Fruit fly (Drosophila melanogaster): Measurements from ENCODE around the gene CG11350.

The CG11350 gene

DNA sequence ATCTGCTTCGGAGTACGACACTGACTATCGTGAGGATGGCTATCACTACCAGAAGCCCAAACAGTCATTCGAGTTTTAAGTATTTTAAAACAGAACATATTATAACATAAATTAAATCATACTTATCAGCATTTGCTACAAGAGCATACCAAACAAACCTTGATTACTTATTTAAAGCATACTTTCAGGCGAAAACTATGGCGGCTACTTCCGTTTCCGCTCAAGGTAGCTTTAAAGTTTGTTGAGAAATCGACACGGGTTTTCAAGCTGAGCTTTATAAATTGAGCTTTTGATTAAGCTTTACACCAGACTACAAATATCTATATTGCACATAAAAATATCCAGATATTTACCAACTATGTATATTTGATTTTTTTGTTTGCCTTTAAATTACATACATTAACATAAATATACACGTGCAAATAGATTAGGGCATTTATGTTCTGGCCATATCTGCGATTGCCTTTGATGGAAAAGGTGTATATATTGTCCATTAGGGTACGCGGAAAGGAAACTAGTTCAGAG is 7.6 kb upstream of the CG11350 start:
- TF ChIP-seq CTCF (optimal IDR thresholded peaks at IDR 0.05) (no peak), CG8478 (optimal IDR thresholded peaks at IDR 0.05) (no peak)

dm6 chr3L:4475704-4476103 is 6.9 kb upstream of the CG11350 start:
- TF ChIP-seq CTCF (optimal IDR thresholded peaks at IDR 0.05), result no peak
- TF ChIP-seq CG8478 (optimal IDR thresholded peaks at IDR 0.05), result no peak

DNA sequence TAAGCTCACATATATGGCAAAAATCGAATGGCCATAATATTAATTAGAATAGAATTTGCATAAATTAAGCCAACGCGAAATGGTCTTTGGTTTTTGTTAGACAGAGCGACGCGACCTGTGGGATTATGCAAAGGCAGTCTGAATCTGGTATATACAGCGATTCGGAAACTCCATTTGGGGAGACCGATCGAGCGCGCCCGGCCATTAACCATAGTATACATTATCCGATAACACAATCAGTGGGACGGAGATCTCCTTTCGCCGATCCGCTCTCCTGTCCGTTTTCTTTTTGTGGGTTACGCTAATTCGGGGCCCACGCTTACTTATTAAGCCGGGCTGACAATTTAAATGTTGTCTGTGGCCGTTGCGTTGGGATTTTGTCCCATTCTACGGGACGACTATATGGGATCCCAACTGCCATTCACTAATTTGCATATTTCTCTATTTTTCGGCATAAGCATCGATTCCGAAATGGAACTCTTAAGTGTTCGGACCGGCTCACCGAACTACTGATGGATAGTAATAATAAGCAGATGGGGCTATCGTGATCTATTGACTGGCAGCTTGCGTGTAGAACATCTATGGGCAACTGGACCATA is 4.9 kb upstream of the CG11350 start:
- TF ChIP-seq CTCF (optimal IDR thresholded peaks at IDR 0.05) (no peak), CG8478 (optimal IDR thresholded peaks at IDR 0.05) (no peak)

DNA sequence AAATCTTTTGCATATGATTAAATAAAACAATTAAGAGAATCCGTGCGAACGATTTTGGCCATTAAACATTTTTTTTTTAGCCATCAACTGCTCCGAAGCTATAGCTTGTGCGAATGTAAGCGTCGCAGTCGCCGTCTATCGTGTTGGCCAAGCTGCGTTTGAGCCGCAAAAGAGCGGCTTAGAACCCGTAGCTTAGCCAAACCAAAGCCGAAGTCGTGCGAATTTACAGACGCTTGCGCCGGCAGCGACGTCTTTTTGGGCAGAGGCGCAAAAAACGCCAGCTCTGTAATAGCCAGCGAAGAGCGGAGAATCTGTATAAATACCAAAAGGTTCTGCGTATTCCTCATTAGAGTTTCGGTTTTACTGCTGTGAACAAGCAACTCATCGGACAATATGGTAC is 2.7 kb upstream of the CG11350 start, which contains the start of gene CG7465:
Gene CG7465 (plus strand): TSS at position 346 of the 400 bp plus-strand sequence.
- TF ChIP-seq CTCF (optimal IDR thresholded peaks at IDR 0.05), result no peak
- TF ChIP-seq CG8478 (optimal IDR thresholded peaks at IDR 0.05), result no peak

DNA sequence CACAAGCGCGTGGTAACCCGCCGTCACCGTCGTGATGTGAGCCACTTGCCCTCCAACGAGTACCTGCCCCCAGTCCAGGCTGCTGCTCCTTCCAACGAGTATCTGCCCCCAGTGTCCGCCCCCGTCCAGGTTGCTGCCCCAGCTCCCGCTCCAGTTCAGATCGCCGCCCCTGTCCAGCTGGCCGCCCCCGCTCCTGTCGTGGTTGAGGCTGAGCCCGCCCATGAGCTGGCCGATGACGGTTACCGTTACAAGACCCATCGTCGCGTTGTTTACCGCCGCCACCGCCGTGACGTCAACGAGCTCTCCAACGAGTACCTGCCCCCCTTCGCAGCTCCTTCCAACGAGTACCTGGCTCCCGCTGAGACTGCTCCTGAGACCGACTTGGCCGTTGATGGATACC is 1.8 kb upstream of the CG11350 start:
- TF ChIP-seq CG8478 (optimal IDR thresholded peaks at IDR 0.05), result no peak
- TF ChIP-seq CTCF (optimal IDR thresholded peaks at IDR 0.05), result no peak

DNA sequence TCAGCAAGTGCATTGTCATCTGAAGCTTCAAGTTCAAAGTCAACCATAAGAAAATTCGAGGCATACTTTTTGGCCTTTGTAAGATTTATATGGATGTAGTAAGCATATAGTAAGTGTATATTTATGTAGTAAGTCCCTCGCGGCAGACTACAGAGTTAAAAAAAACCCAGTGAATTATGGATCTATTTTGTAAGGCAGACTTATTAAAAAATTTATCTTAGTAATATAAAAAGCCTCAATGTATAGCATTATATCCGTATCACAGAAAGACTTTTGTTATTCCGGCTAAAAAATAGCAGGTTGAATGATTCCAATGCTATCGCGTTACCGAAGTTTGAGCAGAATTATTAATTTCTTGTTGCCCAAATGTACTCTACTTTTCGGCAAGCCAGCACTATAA is 2.0 kb downstream of the CG11350 start:
- TF ChIP-seq CTCF (optimal IDR thresholded peaks at IDR 0.05) (no peak), CG8478 (optimal IDR thresholded peaks at IDR 0.05) (no peak)

dm6 chr3L:4489490-4489889 is 6.9 kb downstream of the CG11350 start:
- TF ChIP-seq CTCF (optimal IDR thresholded peaks at IDR 0.05) (no peak), CG8478 (optimal IDR thresholded peaks at IDR 0.05) (no peak)

- TF ChIP-seq CTCF (optimal IDR thresholded peaks at IDR 0.05) (no peak), CG8478 (optimal IDR thresholded peaks at IDR 0.05) (no peak)
These were observed 8.2 kb downstream of the CG11350 start, which contains the start of gene CG13722 for dm6 chr3L:4490702-4491243. Gene CG13722 (minus strand): TSS chr3L:4490963.

dm6 chr3L:4493609-4494008 is 11.0 kb downstream of the CG11350 start:
- TF ChIP-seq CG8478 (optimal IDR thresholded peaks at IDR 0.05), result no peak

DNA sequence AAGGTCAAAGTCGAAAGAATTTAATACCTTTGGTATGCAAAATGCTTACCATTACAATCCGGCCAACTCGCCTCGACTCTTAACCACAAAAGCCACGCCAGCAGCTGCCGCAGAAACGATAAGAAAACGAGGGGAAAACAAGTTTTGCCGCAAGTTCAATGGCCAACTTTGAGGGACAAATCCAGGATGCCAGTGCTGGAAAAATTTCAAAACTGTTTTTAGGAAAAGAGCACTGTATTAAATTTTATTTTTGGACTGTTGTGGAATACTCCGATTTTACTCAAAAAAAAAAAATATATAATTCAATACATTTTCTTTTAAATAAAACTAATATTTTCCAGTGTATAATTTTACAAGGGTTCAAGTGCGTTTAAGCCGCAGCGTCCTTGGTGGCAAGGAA is 12.0 kb downstream of the CG11350 start:
- TF ChIP-seq CTCF (optimal IDR thresholded peaks at IDR 0.05) (no peak), CG8478 (optimal IDR thresholded peaks at IDR 0.05) (no peak)

- TF ChIP-seq CG8478 (optimal IDR thresholded peaks at IDR 0.05) (no peak), CTCF (optimal IDR thresholded peaks at IDR 0.05) (no peak)
These were observed 15.1 kb downstream of the CG11350 start, which contains the start of gene CG13721 for dm6 chr3L:4497677-4498076. Gene CG13721 (minus strand): TSS chr3L:4497777.

dm6 chr3L:4500400-4500799 is 17.8 kb downstream of the CG11350 start, which contains the start of gene CG13720:
Gene CG13720 (minus strand): TSS chr3L:4500500.
- no peak for TF ChIP-seq CTCF (optimal IDR thresholded peaks at IDR 0.05)
- no peak for TF ChIP-seq CG8478 (optimal IDR thresholded peaks at IDR 0.05)

- TF ChIP-seq CG8478 (optimal IDR thresholded peaks at IDR 0.05) (no peak), CTCF (optimal IDR thresholded peaks at IDR 0.05) (no peak)
These were observed 18.8 kb downstream of the CG11350 start for dm6 chr3L:4501406-4501805.

dm6 chr3L:4507846-4508245 is 25.2 kb downstream of the CG11350 start:
- TF ChIP-seq CG8478 (optimal IDR thresholded peaks at IDR 0.05) (no peak), CTCF (optimal IDR thresholded peaks at IDR 0.05) (no peak)

DNA sequence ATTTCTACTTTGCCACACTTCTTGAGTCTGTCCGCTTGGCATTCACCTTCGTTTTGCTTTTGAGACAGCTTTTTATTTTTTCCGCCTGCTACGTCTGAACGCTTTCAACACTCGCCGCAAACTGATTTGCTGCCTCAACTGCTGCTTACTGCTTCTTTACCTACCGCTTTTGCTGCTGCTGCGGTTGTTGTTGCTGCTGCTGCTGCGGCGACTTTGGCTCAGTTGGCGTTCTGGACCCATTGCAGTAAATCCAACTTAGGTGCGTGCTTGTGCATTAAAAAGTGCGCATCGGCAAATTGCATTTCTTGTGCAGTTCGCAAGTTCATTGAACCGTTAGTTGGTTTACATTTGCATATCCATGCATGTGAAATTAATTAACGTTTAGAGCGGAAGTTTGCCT is 25.7 kb downstream of the CG11350 start, which contains the start of gene NT1:
Gene NT1 (minus strand): TSS at position 127 of the 400 bp plus-strand sequence.
- TF ChIP-seq CTCF (optimal IDR thresholded peaks at IDR 0.05), result no peak
- no peak for TF ChIP-seq CG8478 (optimal IDR thresholded peaks at IDR 0.05)

DNA sequence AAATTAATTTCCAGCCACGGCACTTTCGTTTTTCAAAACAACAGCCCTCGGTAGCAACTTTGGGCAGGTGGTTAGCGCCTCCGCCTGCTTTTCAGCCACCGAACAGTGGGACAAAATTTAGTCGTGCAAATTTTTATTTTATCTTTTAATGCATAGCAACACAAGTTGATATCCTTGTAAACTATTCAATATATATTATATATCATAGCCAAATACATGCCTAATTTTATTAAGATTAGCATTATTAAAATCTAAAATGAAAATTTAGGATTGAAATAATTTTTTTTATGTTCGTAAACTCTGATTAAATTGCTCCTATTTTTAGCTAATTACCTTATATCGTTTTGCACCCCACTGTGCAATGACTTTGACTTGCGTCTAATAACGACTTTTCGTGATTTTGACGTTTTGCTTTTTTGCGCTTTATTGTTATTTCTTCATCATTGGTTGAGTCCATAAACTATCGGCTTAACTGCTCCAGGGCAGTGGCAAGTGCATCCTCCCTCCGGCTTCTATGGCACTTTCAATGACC is 26.4 kb downstream of the CG11350 start:
- TF ChIP-seq CG8478 (optimal IDR thresholded peaks at IDR 0.05) (no peak), CTCF (optimal IDR thresholded peaks at IDR 0.05) (no peak)
